Fruit fly (Drosophila melanogaster): Measurements from ENCODE around the gene Kcmf1.

Gene Kcmf1

dm6 chr3R:8979850-8980775, 34.6 kb downstream of the Kcmf1 start (continued):
- no peak for TF ChIP-seq gsb-n (tag; optimal IDR thresholded peaks at IDR 0.05)
- TF ChIP-seq Lhr (GFP tag; optimal IDR thresholded peaks at IDR 0.05) = peak; percentile 45
- peak; percentile 2 for TF ChIP-seq CG17568 (GFP tag; optimal IDR thresholded peaks at IDR 0.05)
- peak; percentile 11 for TF ChIP-seq HmgD (GFP tag; optimal IDR thresholded peaks at IDR 0.05)
- no peak for TF ChIP-seq Fer1 (GFP tag; optimal IDR thresholded peaks at IDR 0.05)
- no peak for TF ChIP-seq CG4282 (GFP tag; optimal IDR thresholded peaks at IDR 0.05)
- TF ChIP-seq Vsx1 (GFP tag; optimal IDR thresholded peaks at IDR 0.05) = peak; percentile 53
- TF ChIP-seq nom (GFP tag; optimal IDR thresholded peaks at IDR 0.05) = peak; percentile 86
- TF ChIP-seq Chrac-16 (GFP tag; optimal IDR thresholded peaks at IDR 0.05) = no peak
- TF ChIP-seq BtbVII (GFP tag; optimal IDR thresholded peaks at IDR 0.05) = peak; percentile 0
- TF ChIP-seq crp (GFP tag; optimal IDR thresholded peaks at IDR 0.05) = no peak
- TF ChIP-seq CG3847 (GFP tag; IDR thresholded peaks at IDR 0.05) = 0 out of 2 replicates have a peak, but pooled peaks have one; percentile 15
- TF ChIP-seq pfk (GFP tag; optimal IDR thresholded peaks at IDR 0.05) = peak; percentile 18
- TF ChIP-seq Deaf1 (tag; optimal IDR thresholded peaks at IDR 0.05) = no peak
- no peak for TF ChIP-seq yki (optimal IDR thresholded peaks at IDR 0.05)
- TF ChIP-seq CG1529 (GFP tag; optimal IDR thresholded peaks at IDR 0.05) = no peak
- TF ChIP-seq ro (GFP tag; IDR thresholded peaks at IDR 0.05) = no peak
- peak; percentile 44 for TF ChIP-seq CG2712 (tag; optimal IDR thresholded peaks at IDR 0.05)
- no peak for TF ChIP-seq CG32772 (GFP tag; IDR thresholded peaks at IDR 0.05)
- peak; percentile 11 for TF ChIP-seq luna (GFP tag; optimal IDR thresholded peaks at IDR 0.05)
- TF ChIP-seq sug (tag; optimal IDR thresholded peaks at IDR 0.05) = no peak
- peak; percentile 39 for TF ChIP-seq lab (GFP tag; optimal IDR thresholded peaks at IDR 0.05)
- TF ChIP-seq CG7928 (GFP tag; optimal IDR thresholded peaks at IDR 0.05) = no peak
- TF ChIP-seq sens (GFP tag) = peak; percentile 53
- TF ChIP-seq CG10654 (GFP tag; optimal IDR thresholded peaks at IDR 0.05) = no peak
- no peak for TF ChIP-seq CkIIα-i1 (GFP tag; IDR thresholded peaks at IDR 0.05)
- no peak for TF ChIP-seq Sin3A (optimal IDR thresholded peaks at IDR 0.05)
- TF ChIP-seq zfh2 (GFP tag; optimal IDR thresholded peaks at IDR 0.05) = no peak
- TF ChIP-seq tgo (GFP tag; IDR thresholded peaks at IDR 0.05) = peak; percentile 28; the same call in 1 of the 3 replicates
- TF ChIP-seq ssp (GFP tag; IDR thresholded peaks at IDR 0.05) = no peak
- no peak for TF ChIP-seq ab (GFP tag; optimal IDR thresholded peaks at IDR 0.05)
- peak; percentile 20 for TF ChIP-seq HmgZ (tag; optimal IDR thresholded peaks at IDR 0.05)
- no peak for TF ChIP-seq CG12219 (GFP tag; optimal IDR thresholded peaks at IDR 0.05)
- TF ChIP-seq Ssrp (tag; optimal IDR thresholded peaks at IDR 0.05) = no peak
- no peak for TF ChIP-seq CG18262 (tag; optimal IDR thresholded peaks at IDR 0.05)
- peak; percentile 6 for TF ChIP-seq CG12155 (GFP tag; optimal IDR thresholded peaks at IDR 0.05)
- TF ChIP-seq CG6791 (GFP tag; IDR thresholded peaks at IDR 0.05; ENCODE audit: partially characterized antibody) = 0 out of 3 replicates have a peak, but pooled peaks have one; percentile 45
- TF ChIP-seq repo (GFP tag; optimal IDR thresholded peaks at IDR 0.05) = no peak
- TF ChIP-seq gcm2 (GFP tag; optimal IDR thresholded peaks at IDR 0.05) = peak; percentile 3
- no peak for TF ChIP-seq onecut (GFP tag; IDR thresholded peaks at IDR 0.05)
- no peak for TF ChIP-seq CG4820 (GFP tag; optimal IDR thresholded peaks at IDR 0.05)
- peak; percentile 8 for TF ChIP-seq Asciz (GFP tag; optimal IDR thresholded peaks at IDR 0.05)
- TF ChIP-seq Dfd (GFP tag; optimal IDR thresholded peaks at IDR 0.05) = no peak
- TF ChIP-seq D19B (GFP tag; optimal IDR thresholded peaks at IDR 0.05) = peak; percentile 90
- TF ChIP-seq gcm (GFP tag; optimal IDR thresholded peaks at IDR 0.05) = no peak
- no peak for TF ChIP-seq chm (GFP tag; IDR thresholded peaks at IDR 0.05)
- no peak for TF ChIP-seq sna (GFP tag; IDR thresholded peaks at IDR 0.05; ENCODE audit: partially characterized antibody)
- TF ChIP-seq CG5953 (GFP tag; IDR thresholded peaks at IDR 0.05) = no peak
- TF ChIP-seq Dp (GFP tag; optimal IDR thresholded peaks at IDR 0.05) = peak; percentile 97
- no peak for TF ChIP-seq tup (GFP tag; optimal IDR thresholded peaks at IDR 0.05)
